Fruit fly (Drosophila melanogaster): Measurements from ENCODE around the gene Sbat.
A peak's percentile ranks its signal among the peaks of the same experiment; 100 is the strongest.

The Sbat gene

dm6 chr2L:2891200-2891599 lies 13.1 kb downstream of the Sbat start:
- TF ChIP-seq Dip2 (GFP tag; IDR thresholded peaks at IDR 0.05) (no peak), Jarid2 (GFP tag; optimal IDR thresholded peaks at IDR 0.05) (no peak), kay (GFP tag; optimal IDR thresholded peaks at IDR 0.05) (no peak), ash1 (GFP tag; optimal IDR thresholded peaks at IDR 0.05) (no peak), Elba2 (GFP tag; optimal IDR thresholded peaks at IDR 0.05) (no peak), Med (GFP tag) (peak; percentile 19), CG4360 (GFP tag; IDR thresholded peaks at IDR 0.05) (0 out of 2 replicates have a peak, but pooled peaks have one; percentile 12), pros (GFP tag; optimal IDR thresholded peaks at IDR 0.05) (no peak), CG1233 (GFP tag; optimal IDR thresholded peaks at IDR 0.05) (no peak), CG17829 (tag; optimal IDR thresholded peaks at IDR 0.05) (no peak), so (GFP tag; IDR thresholded peaks at IDR 0.05) (no peak; the same call in 2 of the 3 replicates), knrl (GFP tag; IDR thresholded peaks at IDR 0.05; ENCODE audit: partially characterized antibody) (no peak), CG13894 (tag; optimal IDR thresholded peaks at IDR 0.05) (peak; percentile 51), CG1792 (GFP tag; optimal IDR thresholded peaks at IDR 0.05) (no peak), CG12155 (GFP tag; optimal IDR thresholded peaks at IDR 0.05) (no peak), unpg (GFP tag; optimal IDR thresholded peaks at IDR 0.05) (no peak), vvl (GFP tag; IDR thresholded peaks at IDR 0.05) (no peak), CrebB (tag; optimal IDR thresholded peaks at IDR 0.05) (no peak), kni (GFP tag; optimal IDR thresholded peaks at IDR 0.05) (peak; percentile 28), tio (GFP tag; optimal IDR thresholded peaks at IDR 0.05) (no peak), CG16779 (GFP tag; IDR thresholded peaks at IDR 0.05) (no peak), CG43689 (GFP tag; IDR thresholded peaks at IDR 0.05) (no peak), Vsx1 (GFP tag; optimal IDR thresholded peaks at IDR 0.05) (no peak), CG10979 (tag; optimal IDR thresholded peaks at IDR 0.05) (no peak), cato (GFP tag; optimal IDR thresholded peaks at IDR 0.05; ENCODE audit: borderline replicate concordance) (no peak), insv (GFP tag; optimal IDR thresholded peaks at IDR 0.05) (no peak), CG12104 (GFP tag; optimal IDR thresholded peaks at IDR 0.05) (no peak), ci (GFP tag; IDR thresholded peaks at IDR 0.05) (0 out of 3 replicates have a peak, but pooled peaks have one; percentile 39), TFAM (GFP tag; optimal IDR thresholded peaks at IDR 0.05) (no peak), zfh2 (GFP tag; optimal IDR thresholded peaks at IDR 0.05) (no peak), row (GFP tag; IDR thresholded peaks at IDR 0.05) (no peak), CG3065 (GFP tag; optimal IDR thresholded peaks at IDR 0.05) (no peak), CG6254 (GFP tag; optimal IDR thresholded peaks at IDR 0.05) (no peak), bbx (GFP tag; IDR thresholded peaks at IDR 0.05; ENCODE audit: partially characterized antibody) (no peak), Neu2 (GFP tag; optimal IDR thresholded peaks at IDR 0.05; ENCODE audit: borderline replicate concordance) (no peak), CG2199 (GFP tag; IDR thresholded peaks at IDR 0.05) (no peak), usp (GFP tag; optimal IDR thresholded peaks at IDR 0.05) (no peak), gce (GFP tag; IDR thresholded peaks at IDR 0.05) (no peak), CTCF (GFP tag; optimal IDR thresholded peaks at IDR 0.05) (no peak), Xrp1 (GFP tag; IDR thresholded peaks at IDR 0.05) (0 out of 2 replicates have a peak, but pooled peaks have one; percentile 18), gsb-n (tag; optimal IDR thresholded peaks at IDR 0.05) (no peak), CG5180 (GFP tag; optimal IDR thresholded peaks at IDR 0.05) (peak; percentile 60), CG15696 (tag; optimal IDR thresholded peaks at IDR 0.05) (no peak), rib (GFP tag; IDR thresholded peaks at IDR 0.05) (no peak), vnd (GFP tag; IDR thresholded peaks at IDR 0.05; ENCODE audit: partially characterized antibody) (no peak), chm (GFP tag; IDR thresholded peaks at IDR 0.05) (0 out of 2 replicates have a peak, but pooled peaks have one; percentile 23), wek (GFP tag; optimal IDR thresholded peaks at IDR 0.05) (no peak), cad (GFP tag; optimal IDR thresholded peaks at IDR 0.05) (no peak), HLH4C (GFP tag; IDR thresholded peaks at IDR 0.05; ENCODE audit: partially characterized antibody) (no peak), mam (GFP tag; optimal IDR thresholded peaks at IDR 0.05) (no peak), Atf-2 (GFP tag; optimal IDR thresholded peaks at IDR 0.05) (no peak), zen2 (GFP tag; IDR thresholded peaks at IDR 0.05; ENCODE audit: partially characterized antibody) (no peak)
